Worm (Caenorhabditis elegans) whole organism, early embryonic: ENCODE data around the gene ifo-1.
"Not testable (repeated sequence)": the region's sequence is repeated elsewhere in the genome, so short reads cannot be mapped to it uniquely, and the experiment has no call there.

Source experiments
- ama-1 ChIP-seq: fragments of 150-350 bp; optimal IDR thresholded peaks from 2 replicates; lab custom pipeline; 2014
- flt-1 ChIP-seq: fragments of 200-800 bp; sonication (Bioruptor generic); IDR thresholded peaks from 2 replicates; pipeline ENCODE4 v1.3.6; 2022; ENCODE audit warnings: missing genetic modification characterization, missing compliant biosample characterization
- scrt-1 ChIP-seq: fragments of 200-800 bp; sonication (Bioruptor generic); IDR thresholded peaks from 2 replicates; pipeline ENCODE4 v1.3.6; 2022; ENCODE audit warnings: missing genetic modification characterization, missing compliant biosample characterization

ce11 chrIV:7374847-7375246 is 48.4 kb upstream of the ifo-1 start, which contains the start of gene T12B3.3:
- TF ChIP-seq ama-1 (lab: Kevin White, UChicago); flt-1; scrt-1 (GFP tag; lab: Robert Waterston, UW): not testable (repeated sequence)
